Worm (Caenorhabditis elegans) whole organism, L3 larva: ENCODE data around the gene ttbk-6.

Source experiments
- R02D3.7 ChIP-seq: fragments of 150-350 bp; optimal IDR thresholded peaks from 2 replicates; lab custom pipeline; 2014; ENCODE audit warnings: missing biosample characterization, missing genetic modification characterization
- ZK546.5 ChIP-seq: sonication (generic microtip); optimal IDR thresholded peaks from 2 replicates; lab custom pipeline; 2017; ENCODE audit warnings: missing biosample characterization, missing genetic modification characterization
- aly-2 ChIP-seq: fragments of 150-350 bp; optimal IDR thresholded peaks from 2 replicates; lab custom pipeline; 2014; ENCODE audit warnings: missing biosample characterization, missing genetic modification characterization
- ama-1 ChIP-seq: fragments of 150-350 bp; optimal IDR thresholded peaks from 2 replicates; lab custom pipeline; 2018
- ceh-16 ChIP-seq: sonication (generic microtip); optimal IDR thresholded peaks from 2 replicates; lab custom pipeline; 2017; ENCODE audit warnings: missing biosample characterization, missing genetic modification characterization
- ceh-28 ChIP-seq: fragments of 150-350 bp; optimal IDR thresholded peaks from 2 replicates; lab custom pipeline; 2014; ENCODE audit warnings: missing biosample characterization, missing genetic modification reagents, missing genetic modification characterization
- egl-27 ChIP-seq: sonication (generic microtip); optimal IDR thresholded peaks from 4 replicates; lab custom pipeline; 2017; ENCODE audit warnings: missing biosample characterization, missing genetic modification reagents, missing genetic modification characterization
- egl-5 ChIP-seq: fragments of 150-350 bp; optimal IDR thresholded peaks from 2 replicates; lab custom pipeline; 2017; ENCODE audit warnings: missing biosample characterization, missing genetic modification reagents, missing genetic modification characterization, inconsistent platforms
- elt-1 ChIP-seq: fragments of 150-350 bp; optimal IDR thresholded peaks from 2 replicates; lab custom pipeline; 2014; ENCODE audit warnings: missing biosample characterization, missing genetic modification characterization
- elt-2 ChIP-seq: sonication (generic microtip); optimal IDR thresholded peaks from 2 replicates; lab custom pipeline; 2016; ENCODE audit warnings: missing genetic modification reagents, mild to moderate bottlenecking, missing genetic modification characterization, missing compliant biosample characterization
- elt-3 ChIP-seq, 3 experiments: fragments of 150-350 bp in 1 of 3; sonication (generic microtip) in 2 of 3; optimal IDR thresholded peaks; 2 replicates in 2 of 3; 4 replicates in 1 of 3; lab custom pipeline; 2014 to 2017; ENCODE audit warnings: missing biosample characterization in 3 of 3, missing genetic modification characterization in 3 of 3
- fkh-10 ChIP-seq: sonication (generic microtip); optimal IDR thresholded peaks from 2 replicates; lab custom pipeline; 2017; ENCODE audit warnings: missing biosample characterization, missing genetic modification reagents, missing genetic modification characterization
- fkh-2 ChIP-seq: fragments of 150-350 bp; optimal IDR thresholded peaks from 2 replicates; lab custom pipeline; 2014; ENCODE audit warnings: missing biosample characterization, missing genetic modification reagents, missing genetic modification characterization
- fos-1 ChIP-seq: fragments of 150-350 bp; optimal IDR thresholded peaks from 2 replicates; lab custom pipeline; 2014; ENCODE audit warnings: missing biosample characterization, missing genetic modification characterization
- hmg-11 ChIP-seq: sonication (generic microtip); optimal IDR thresholded peaks from 2 replicates; lab custom pipeline; 2016; ENCODE audit warnings: missing genetic modification characterization, missing compliant biosample characterization
- jun-1 ChIP-seq: fragments of 150-350 bp; optimal IDR thresholded peaks from 2 replicates; lab custom pipeline; 2014; ENCODE audit warnings: missing biosample characterization, missing genetic modification reagents, missing genetic modification characterization
- lin-39 ChIP-seq: fragments of 150-350 bp; optimal IDR thresholded peaks from 2 replicates; lab custom pipeline; 2018; ENCODE audit warnings: missing biosample characterization, missing genetic modification reagents, missing genetic modification characterization
- lsy-12 ChIP-seq: sonication (generic microtip); optimal IDR thresholded peaks from 2 replicates; lab custom pipeline; 2016; ENCODE audit warnings: mild to moderate bottlenecking, missing genetic modification characterization, missing compliant biosample characterization
- mdl-1 ChIP-seq: fragments of 150-350 bp; optimal IDR thresholded peaks from 2 replicates; lab custom pipeline; 2014; ENCODE audit warnings: missing biosample characterization, missing genetic modification characterization
- nfya-1 ChIP-seq: sonication (generic microtip); optimal IDR thresholded peaks from 2 replicates; lab custom pipeline; 2017; ENCODE audit warnings: missing genetic modification characterization, mild to moderate bottlenecking, missing compliant biosample characterization, antibody characterized with exemption, moderate library complexity; ENCODE audit not compliant: insufficient read depth
- nhr-12 ChIP-seq: fragments of 150-350 bp; optimal IDR thresholded peaks from 2 replicates; lab custom pipeline; 2014; ENCODE audit warnings: missing biosample characterization, missing genetic modification characterization
- nhr-23 ChIP-seq: fragments of 150-350 bp; optimal IDR thresholded peaks from 2 replicates; lab custom pipeline; 2014; ENCODE audit warnings: missing biosample characterization, missing genetic modification reagents, missing genetic modification characterization
- nhr-237 ChIP-seq: fragments of 150-350 bp; optimal IDR thresholded peaks from 2 replicates; lab custom pipeline; 2014; ENCODE audit warnings: missing biosample characterization, missing genetic modification characterization
- nhr-25 ChIP-seq: sonication (generic microtip); optimal IDR thresholded peaks from 2 replicates; lab custom pipeline; 2017; ENCODE audit warnings: missing biosample characterization, missing genetic modification characterization
- nhr-43 ChIP-seq: sonication (generic microtip); optimal IDR thresholded peaks from 2 replicates; lab custom pipeline; 2016; ENCODE audit warnings: mild to moderate bottlenecking, missing genetic modification characterization, missing compliant biosample characterization; ENCODE audit not compliant: poor library complexity, severe bottlenecking
- nhr-76 ChIP-seq: fragments of 150-350 bp; sonication (generic microtip); optimal IDR thresholded peaks from 5 replicates; lab custom pipeline; 2014; ENCODE audit warnings: missing biosample characterization, missing genetic modification characterization
- nhr-77 ChIP-seq: fragments of 150-350 bp; optimal IDR thresholded peaks from 2 replicates; lab custom pipeline; 2014; ENCODE audit warnings: missing biosample characterization, missing genetic modification characterization
- pha-4 ChIP-seq: fragments of 150-350 bp; optimal IDR thresholded peaks from 2 replicates; lab custom pipeline; 2014; ENCODE audit warnings: missing biosample characterization, missing genetic modification reagents, missing genetic modification characterization
- pqm-1 ChIP-seq: fragments of 150-350 bp; optimal IDR thresholded peaks from 2 replicates; lab custom pipeline; 2017; ENCODE audit warnings: missing biosample characterization, missing genetic modification characterization, inconsistent platforms
- sea-2 ChIP-seq: fragments of 150-350 bp; sonication (generic microtip); optimal IDR thresholded peaks from 4 replicates; lab custom pipeline; 2014; ENCODE audit warnings: missing biosample characterization, missing genetic modification reagents, missing genetic modification characterization
- skn-1 ChIP-seq: fragments of 150-350 bp; optimal IDR thresholded peaks from 2 replicates; lab custom pipeline; 2014; ENCODE audit warnings: missing biosample characterization, missing genetic modification characterization
- snpc-4 ChIP-seq: fragments of 150-350 bp; optimal IDR thresholded peaks from 2 replicates; lab custom pipeline; 2014; ENCODE audit warnings: missing biosample characterization, missing genetic modification characterization
- tbx-2 ChIP-seq: sonication (generic microtip); optimal IDR thresholded peaks from 2 replicates; lab custom pipeline; 2016; ENCODE audit warnings: mild to moderate bottlenecking, missing genetic modification characterization, missing compliant biosample characterization
- unc-39 ChIP-seq: sonication (generic microtip); optimal IDR thresholded peaks from 4 replicates; lab custom pipeline; 2017; ENCODE audit warnings: missing biosample characterization, missing genetic modification characterization

Gene ttbk-6

DNA sequence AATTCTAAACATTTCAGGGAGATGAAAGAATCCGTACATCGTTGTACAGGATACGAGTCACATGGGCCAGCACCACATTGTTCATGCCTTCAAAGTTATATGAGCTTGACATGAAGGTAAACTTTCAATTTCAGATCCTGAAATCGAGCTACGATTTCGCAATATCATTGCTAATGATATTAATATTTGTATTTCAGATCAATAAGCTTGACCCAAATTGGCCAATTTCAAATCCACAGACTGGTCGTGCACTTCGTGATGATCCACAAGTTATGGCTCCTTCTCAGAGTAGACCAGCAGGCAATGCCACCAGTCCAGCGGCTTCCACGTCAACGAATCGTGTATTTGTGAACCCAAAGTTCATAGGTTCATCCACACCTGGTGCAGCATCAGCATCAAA lies 48.1 kb upstream of the ttbk-6 start:
- TF ChIP-seq fkh-2 (tag; lab: Kevin White, UChicago) (no peak), nhr-237 (tag; lab: Kevin White, UChicago) (no peak), elt-3 (tag; optimal IDR thresholded peaks at IDR 0.05; lab: Kevin White, UChicago) (no peak), nfya-1 (tag; lab: Kevin White, UChicago) (no peak), tbx-2 (tag; lab: Kevin White, UChicago) (no peak), sea-2 (no peak), ZK546.5 (no peak), snpc-4 (tag; lab: Kevin White, UChicago) (no peak), pha-4 (tag; lab: Kevin White, UChicago) (no peak), nhr-25 (no peak)

DNA sequence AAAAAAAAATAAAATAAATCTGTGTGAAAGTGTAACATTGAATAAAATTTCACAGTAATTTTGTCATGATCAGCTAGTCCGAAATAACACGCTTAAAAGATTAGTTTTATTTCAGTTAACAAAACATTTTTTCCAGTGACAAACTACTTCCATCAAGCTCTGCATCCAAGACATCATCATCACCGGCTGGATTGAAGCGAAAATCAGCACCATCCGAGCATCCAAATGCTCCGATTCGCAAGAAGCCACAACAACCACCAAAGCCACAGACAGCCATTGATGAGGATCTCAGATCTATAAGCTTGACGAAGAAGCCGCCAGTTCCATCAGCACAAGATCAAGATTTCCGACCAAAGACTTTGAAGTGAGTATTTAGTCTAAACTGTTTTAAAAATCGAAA lies 47.3 kb upstream of the ttbk-6 start:
- TF ChIP-seq skn-1: no peak
- TF ChIP-seq hmg-11 (tag; lab: Kevin White, UChicago): no peak
- TF ChIP-seq egl-27 (tag; lab: Kevin White, UChicago): no peak
- TF ChIP-seq fkh-10: no peak
- TF ChIP-seq fos-1 (tag; lab: Kevin White, UChicago): no peak
- TF ChIP-seq fkh-2 (tag; lab: Kevin White, UChicago): no peak
- no peak for TF ChIP-seq elt-3 (tag; optimal IDR thresholded peaks at IDR 0.05; lab: Kevin White, UChicago)
- no peak for TF ChIP-seq aly-2 (tag; lab: Kevin White, UChicago)
- no peak for TF ChIP-seq nhr-23 (tag; lab: Kevin White, UChicago)
- TF ChIP-seq jun-1 (tag; lab: Kevin White, UChicago): no peak
- TF ChIP-seq nhr-12 (tag; lab: Kevin White, UChicago): no peak
- no peak for TF ChIP-seq pqm-1 (tag; lab: Kevin White, UChicago)
- no peak for TF ChIP-seq egl-5 (tag; lab: Kevin White, UChicago)
- no peak for TF ChIP-seq nhr-77
- TF ChIP-seq mdl-1 (tag; lab: Kevin White, UChicago): no peak

DNA sequence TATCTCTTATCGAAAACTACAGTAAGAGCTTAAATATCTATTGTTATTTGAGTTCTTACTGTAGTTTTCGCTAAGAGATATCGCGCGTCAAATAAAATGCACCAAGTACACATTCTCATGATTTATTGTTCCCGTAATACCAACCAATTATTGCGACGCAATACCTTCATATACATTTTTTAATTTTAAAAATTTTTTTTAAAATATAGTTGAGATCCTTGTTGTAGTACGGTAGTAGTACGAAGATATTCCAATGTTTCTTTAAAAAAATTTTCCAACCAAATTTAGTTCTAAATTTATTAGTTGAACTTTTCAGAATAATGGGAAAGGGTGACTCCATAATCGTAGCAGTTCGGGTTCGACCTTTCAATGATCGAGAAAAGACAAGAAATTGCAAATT lies 43.9 kb upstream of the ttbk-6 start, which contains the start of gene klp-6:
Gene klp-6, plus strand, starts transcription at position 301 of the 400 bp plus-strand sequence.
- TF ChIP-seq ama-1: no peak
- no peak for TF ChIP-seq fos-1 (tag; lab: Kevin White, UChicago)
- TF ChIP-seq nhr-76 (tag; lab: Kevin White, UChicago): no peak
- TF ChIP-seq egl-5 (tag; lab: Kevin White, UChicago): no peak
- TF ChIP-seq unc-39 (tag; lab: Kevin White, UChicago): no peak
- TF ChIP-seq ceh-16 (tag; lab: Kevin White, UChicago): no peak
- no peak for TF ChIP-seq ceh-28 (tag; lab: Kevin White, UChicago)
- no peak for TF ChIP-seq nhr-43 (tag; lab: Kevin White, UChicago)
- TF ChIP-seq aly-2 (tag; lab: Kevin White, UChicago): no peak
- TF ChIP-seq egl-27 (tag; lab: Kevin White, UChicago): no peak

DNA sequence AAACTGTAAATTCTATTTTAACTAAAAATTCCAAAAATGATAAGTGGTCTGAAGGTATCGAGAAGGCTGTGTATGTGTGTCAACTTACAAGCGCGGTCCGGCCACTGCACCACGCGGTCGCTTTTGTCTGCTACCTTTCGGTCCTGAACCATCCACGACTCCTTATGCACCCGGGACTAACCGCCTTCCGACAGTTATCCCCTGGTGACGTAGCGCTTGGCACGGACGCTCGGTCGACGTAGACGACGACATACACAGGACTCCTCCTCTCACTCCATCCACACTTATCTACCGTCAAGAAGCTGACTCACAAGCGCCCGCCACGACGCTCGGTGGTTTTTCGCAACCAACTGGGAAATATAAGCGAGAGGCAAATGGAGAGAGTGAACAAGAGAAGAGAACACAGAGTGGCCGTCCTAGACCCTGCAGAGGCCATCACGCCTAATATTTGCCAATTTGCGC lies 43.1 kb upstream of the ttbk-6 start:
- TF ChIP-seq R02D3.7 (tag; lab: Kevin White, UChicago): peak; percentile 10
- TF ChIP-seq nhr-43 (tag; lab: Kevin White, UChicago): peak; percentile 58
- TF ChIP-seq skn-1: peak; percentile 65
- peak; percentile 59 for TF ChIP-seq lin-39 (tag; lab: Kevin White, UChicago)
- peak; percentile 62 for TF ChIP-seq elt-2 (tag; lab: Kevin White, UChicago)
- TF ChIP-seq tbx-2 (tag; lab: Kevin White, UChicago): peak; percentile 65
- peak; percentile 67 for TF ChIP-seq nhr-23 (tag; lab: Kevin White, UChicago)
- peak; percentile 32 for TF ChIP-seq aly-2 (tag; lab: Kevin White, UChicago)
- TF ChIP-seq elt-1 (tag; lab: Kevin White, UChicago): peak; percentile 11
- TF ChIP-seq hmg-11 (tag; lab: Kevin White, UChicago): peak; percentile 94
- TF ChIP-seq nhr-25: peak; percentile 67
- TF ChIP-seq lsy-12 (tag; lab: Kevin White, UChicago): peak; percentile 73
- peak; percentile 67 for TF ChIP-seq nfya-1 (tag; lab: Kevin White, UChicago)
- TF ChIP-seq jun-1 (tag; lab: Kevin White, UChicago): peak; percentile 69
- TF ChIP-seq pha-4 (tag; lab: Kevin White, UChicago): peak; percentile 76
- TF ChIP-seq, all 47 proteins: peak for 15; not testable (repeated sequence) for 32
